Worm (Caenorhabditis elegans): ENCODE data around the gene F45D3.4.

DNA sequence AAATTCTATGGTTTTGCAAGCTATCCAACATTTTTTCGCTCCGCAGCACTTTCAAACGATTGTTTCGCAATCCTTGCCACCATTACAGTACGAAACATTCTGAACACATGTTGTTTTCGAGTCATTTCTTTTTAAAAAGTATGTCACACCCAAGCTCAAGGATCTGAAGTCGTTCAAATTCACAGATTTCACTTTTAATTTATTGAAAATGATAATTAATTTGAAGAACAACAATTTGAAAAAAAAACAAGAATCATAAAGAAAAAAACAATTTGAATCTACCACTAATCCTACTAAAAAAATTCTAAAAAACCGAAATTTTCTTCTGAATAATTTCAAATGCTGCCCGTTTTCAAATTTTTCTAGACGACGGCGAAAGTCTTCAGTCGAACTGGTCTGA is 39.4 kb upstream of the F45D3.4 start, which contains the start of gene C14C10.2:
- TF ChIP-seq hnd-1 (tag; optimal IDR thresholded peaks at IDR 0.05) (no peak), ceh-13 (GFP tag; optimal IDR thresholded peaks at IDR 0.05) (no peak), tbx-11 (GFP tag; IDR thresholded peaks at IDR 0.05) (no peak), ama-1 (optimal IDR thresholded peaks at IDR 0.05) (no peak), F13C5.2 (tag; optimal IDR thresholded peaks at IDR 0.05) (no peak), tra-4 (tag; optimal IDR thresholded peaks at IDR 0.05) (no peak), sea-1 (GFP tag; conservative IDR thresholded peaks at IDR 0.05) (no peak), scrt-1 (GFP tag; IDR thresholded peaks at IDR 0.05) (no peak), flt-1 (GFP tag; IDR thresholded peaks at IDR 0.05) (no peak), hmbx-1 (tag; optimal IDR thresholded peaks at IDR 0.05) (no peak)

Data from whole organism, early embryonic.